Fruit fly (Drosophila melanogaster) whole organism, embryonic: ENCODE results near the gene CG13376.

Experiments used
- B-H2 ChIP-seq: fragments of 200-800 bp; sonication (Bioruptor generic); optimal IDR thresholded peaks from 2 replicates; lab custom pipeline; 2018; ENCODE audit warnings: missing biosample characterization, mild to moderate bottlenecking, missing genetic modification characterization
- CG1024 ChIP-seq: fragments of 200-800 bp; sonication (Bioruptor generic); IDR thresholded peaks from 2 replicates; pipeline ENCODE4 v1.3.6; 2022; ENCODE audit warnings: missing biosample characterization, missing genetic modification characterization
- CG10366 ChIP-seq: fragments of 200-800 bp; sonication (Bioruptor generic); IDR thresholded peaks from 2 replicates; pipeline ENCODE4 v1.3.6; 2022; ENCODE audit warnings: missing biosample characterization, missing genetic modification characterization
- CG11560 ChIP-seq: fragments of 200-800 bp; sonication (Bioruptor generic); IDR thresholded peaks from 3 replicates; pipeline ENCODE4 v1.3.6; 2022; ENCODE audit warnings: missing biosample characterization, missing genetic modification characterization
- CG15696 ChIP-seq: fragments of 200-800 bp; sonication (Bioruptor generic); optimal IDR thresholded peaks from 2 replicates; lab custom pipeline; 2019; ENCODE audit warnings: missing biosample characterization, mild to moderate bottlenecking, missing genetic modification characterization, moderate library complexity
- CG16815 ChIP-seq: fragments of 200-800 bp; sonication (Bioruptor generic); optimal IDR thresholded peaks from 3 replicates; lab custom pipeline; 2017; ENCODE audit warnings: missing biosample characterization, mild to moderate bottlenecking, missing genetic modification characterization
- CG17186 ChIP-seq: fragments of 200-800 bp; sonication (Bioruptor generic); optimal IDR thresholded peaks from 3 replicates; lab custom pipeline; 2017; ENCODE audit warnings: missing biosample characterization, missing genetic modification reagents, missing genetic modification characterization
- CG17829 ChIP-seq: fragments of 200-800 bp; optimal IDR thresholded peaks from 2 replicates; lab custom pipeline; 2019; ENCODE audit warnings: missing biosample characterization, mild to moderate bottlenecking, missing genetic modification characterization, moderate library complexity
- CG1792 ChIP-seq: fragments of 200-800 bp; sonication (Bioruptor generic); optimal IDR thresholded peaks from 2 replicates; lab custom pipeline; 2016; ENCODE audit warnings: missing biosample characterization, missing genetic modification characterization
- CG2199 ChIP-seq: fragments of 200-800 bp; sonication (Bioruptor generic); IDR thresholded peaks from 3 replicates; pipeline ENCODE4 v1.3.6; 2022; ENCODE audit warnings: missing biosample characterization, missing genetic modification characterization
- CG3065 ChIP-seq: fragments of 200-800 bp; sonication (Bioruptor generic); optimal IDR thresholded peaks from 2 replicates; lab custom pipeline; 2016; ENCODE audit warnings: missing biosample characterization, missing genetic modification characterization
- CG31224 ChIP-seq: fragments of 200-800 bp; sonication (Bioruptor generic); IDR thresholded peaks from 2 replicates; pipeline ENCODE4 v1.3.6; 2022; ENCODE audit warnings: missing biosample characterization, missing genetic modification characterization
- CG4360 ChIP-seq: fragments of 200-800 bp; sonication (Bioruptor generic); IDR thresholded peaks from 2 replicates; pipeline ENCODE4 v1.3.6; 2022; ENCODE audit warnings: missing biosample characterization, missing genetic modification characterization
- CG4707 ChIP-seq: fragments of 200-800 bp; sonication (Bioruptor generic); optimal IDR thresholded peaks from 2 replicates; lab custom pipeline; 2018; ENCODE audit warnings: missing biosample characterization, mild to moderate bottlenecking, missing genetic modification characterization, moderate library complexity
- CG5180 ChIP-seq: fragments of 200-800 bp; sonication (Bioruptor generic); optimal IDR thresholded peaks from 3 replicates; lab custom pipeline; 2017; ENCODE audit warnings: missing biosample characterization, missing genetic modification characterization, mild to moderate bottlenecking, moderate library complexity, missing genetic modification reagents
- CG6689 ChIP-seq: fragments of 200-800 bp; sonication (Bioruptor generic); IDR thresholded peaks from 2 replicates; pipeline ENCODE4 v1.3.6; 2022; ENCODE audit warnings: missing biosample characterization, missing genetic modification characterization
- CG7271 ChIP-seq: fragments of 200-800 bp; sonication (Bioruptor generic); optimal IDR thresholded peaks from 2 replicates; lab custom pipeline; 2018; ENCODE audit warnings: missing biosample characterization, mild to moderate bottlenecking, missing genetic modification characterization, moderate library complexity
- CG8089 ChIP-seq: fragments of 200-800 bp; sonication (Bioruptor generic); optimal IDR thresholded peaks from 3 replicates; lab custom pipeline; 2016; ENCODE audit warnings: missing biosample characterization, missing genetic modification characterization
- CG8281 ChIP-seq: fragments of 200-800 bp; sonication (Bioruptor generic); optimal IDR thresholded peaks from 2 replicates; lab custom pipeline; 2018; ENCODE audit warnings: missing biosample characterization, mild to moderate bottlenecking, missing genetic modification characterization, moderate library complexity
- CG8765 ChIP-seq: fragments of 200-800 bp; sonication (Bioruptor generic); IDR thresholded peaks from 2 replicates; pipeline ENCODE4 v1.3.6; 2022; ENCODE audit warnings: missing biosample characterization, missing genetic modification characterization
- CHES-1-like ChIP-seq: fragments of 200-800 bp; sonication (Bioruptor generic); optimal IDR thresholded peaks from 2 replicates; lab custom pipeline; 2016; ENCODE audit warnings: missing biosample characterization, missing genetic modification characterization
- Chrac-16 ChIP-seq: fragments of 200-800 bp; sonication (Bioruptor generic); optimal IDR thresholded peaks from 3 replicates; lab custom pipeline; 2016; ENCODE audit warnings: missing biosample characterization, missing genetic modification characterization
- HHEX ChIP-seq: fragments of 200-800 bp; sonication (Bioruptor generic); optimal IDR thresholded peaks from 3 replicates; lab custom pipeline; 2017; ENCODE audit warnings: missing biosample characterization, mild to moderate bottlenecking, missing genetic modification characterization, missing genetic modification reagents
- Hr39 ChIP-seq: fragments of >200 bp; optimal IDR thresholded peaks from 2 replicates; lab custom pipeline; 2017
- Hsf ChIP-seq: fragments of 200-800 bp; sonication (Bioruptor generic); optimal IDR thresholded peaks from 3 replicates; lab custom pipeline; 2016; ENCODE audit warnings: missing biosample characterization, missing genetic modification characterization
- Lhr ChIP-seq: fragments of 200-800 bp; sonication (Bioruptor generic); optimal IDR thresholded peaks from 3 replicates; lab custom pipeline; 2017; ENCODE audit warnings: mild to moderate bottlenecking, missing biosample characterization, missing genetic modification reagents, missing genetic modification characterization
- Lpt ChIP-seq: fragments of >200 bp; optimal IDR thresholded peaks from 2 replicates; lab custom pipeline; 2018; ENCODE audit warnings: missing biosample characterization, missing genetic modification characterization
- NC2β ChIP-seq: fragments of 200-800 bp; sonication (Bioruptor generic); optimal IDR thresholded peaks from 2 replicates; lab custom pipeline; 2016; ENCODE audit warnings: missing biosample characterization, missing genetic modification characterization
- Rx ChIP-seq: fragments of 200-800 bp; sonication (Bioruptor generic); IDR thresholded peaks from 2 replicates; pipeline ENCODE4 v1.3.6; 2022; ENCODE audit warnings: missing biosample characterization, missing genetic modification characterization
- Spps ChIP-seq: fragments of 200-800 bp; sonication (Bioruptor generic); optimal IDR thresholded peaks from 2 replicates; lab custom pipeline; 2018; ENCODE audit warnings: missing biosample characterization, mild to moderate bottlenecking, missing genetic modification characterization
- Stat92E ChIP-seq, 3 experiments: fragments of >200 bp in 2 of 3; fragments of 200-800 bp in 1 of 3; sonication (Bioruptor generic) in 1 of 3; optimal IDR thresholded peaks; 2 replicates each; lab custom pipeline; 2017 to 2019; ENCODE audit warnings: missing biosample characterization in 3 of 3, missing genetic modification characterization in 3 of 3, mild to moderate bottlenecking in 1 of 3, moderate library complexity in 1 of 3
- Xbp1 ChIP-seq: fragments of 200-800 bp; sonication (Bioruptor generic); optimal IDR thresholded peaks from 3 replicates; lab custom pipeline; 2016; ENCODE audit warnings: missing biosample characterization, mild to moderate bottlenecking, missing genetic modification characterization
- Xrp1 ChIP-seq: fragments of 200-800 bp; sonication (Bioruptor generic); IDR thresholded peaks from 2 replicates; pipeline ENCODE4 v1.3.6; 2022; ENCODE audit warnings: missing biosample characterization, missing genetic modification characterization
- dmrt11E ChIP-seq: fragments of 200-800 bp; sonication (Bioruptor generic); optimal IDR thresholded peaks from 3 replicates; lab custom pipeline; 2018; ENCODE audit warnings: missing biosample characterization, mild to moderate bottlenecking, missing genetic modification characterization, moderate library complexity
- gsb ChIP-seq: fragments of 200-800 bp; sonication (Bioruptor generic); IDR thresholded peaks from 2 replicates; pipeline ENCODE4 v1.3.6; 2022; ENCODE audit warnings: missing biosample characterization, missing genetic modification characterization
- gt ChIP-seq: fragments of 200-800 bp; sonication (Bioruptor generic); IDR thresholded peaks from 2 replicates; pipeline ENCODE4 v1.3.6; 2022; ENCODE audit warnings: missing biosample characterization, missing genetic modification characterization
- insv ChIP-seq, 2 experiments: fragments of 200-800 bp; sonication (Bioruptor generic); optimal IDR thresholded peaks; 3 replicates each; lab custom pipeline; 2016 to 2018; ENCODE audit warnings: missing biosample characterization in 2 of 2, missing genetic modification characterization in 2 of 2
- nerfin-1 ChIP-seq: fragments of 200-800 bp; sonication (Bioruptor generic); optimal IDR thresholded peaks from 3 replicates; lab custom pipeline; 2019; ENCODE audit warnings: missing biosample characterization, mild to moderate bottlenecking, missing genetic modification characterization, moderate library complexity
- oc ChIP-seq: fragments of 200-800 bp; sonication (Bioruptor generic); optimal IDR thresholded peaks from 2 replicates; lab custom pipeline; 2018; ENCODE audit warnings: missing biosample characterization, mild to moderate bottlenecking, missing genetic modification characterization, moderate library complexity
- otp ChIP-seq: fragments of 200-800 bp; sonication (Bioruptor generic); IDR thresholded peaks from 3 replicates; pipeline ENCODE4, ENCODE4 v1.3.6; 2022; ENCODE audit warnings: missing biosample characterization, missing genetic modification characterization
- pb ChIP-seq: fragments of 200-800 bp; sonication (Bioruptor generic); optimal IDR thresholded peaks from 3 replicates; lab custom pipeline; 2016; ENCODE audit warnings: missing biosample characterization, missing genetic modification characterization
- pfk ChIP-seq: fragments of 200-800 bp; sonication (Bioruptor generic); optimal IDR thresholded peaks from 2 replicates; lab custom pipeline; 2018; ENCODE audit warnings: missing biosample characterization, mild to moderate bottlenecking, missing genetic modification characterization, moderate library complexity
- sens ChIP-seq: fragments of 200-800 bp; sonication (Bioruptor generic); peaks from one replicate; lab custom pipeline; 2016; ENCODE audit warnings: missing biosample characterization, missing genetic modification characterization
- slp2 ChIP-seq: fragments of 200-800 bp; sonication (Bioruptor generic); optimal IDR thresholded peaks from 2 replicates; lab custom pipeline; 2016; ENCODE audit warnings: missing biosample characterization, missing genetic modification characterization
- tap ChIP-seq: fragments of 200-800 bp; optimal IDR thresholded peaks from 3 replicates; lab custom pipeline; 2019; ENCODE audit warnings: missing biosample characterization, mild to moderate bottlenecking, missing genetic modification characterization, moderate library complexity
- tll ChIP-seq, 2 experiments: fragments of 200-800 bp in 1 of 2; fragments of >200 bp in 1 of 2; sonication (Bioruptor generic) in 1 of 2; optimal IDR thresholded peaks; 2 replicates each; lab custom pipeline; 2017 to 2019; ENCODE audit warnings: missing biosample characterization in 2 of 2, missing genetic modification characterization in 2 of 2, mild to moderate bottlenecking in 1 of 2, moderate library complexity in 1 of 2

The CG13376 gene

DNA sequence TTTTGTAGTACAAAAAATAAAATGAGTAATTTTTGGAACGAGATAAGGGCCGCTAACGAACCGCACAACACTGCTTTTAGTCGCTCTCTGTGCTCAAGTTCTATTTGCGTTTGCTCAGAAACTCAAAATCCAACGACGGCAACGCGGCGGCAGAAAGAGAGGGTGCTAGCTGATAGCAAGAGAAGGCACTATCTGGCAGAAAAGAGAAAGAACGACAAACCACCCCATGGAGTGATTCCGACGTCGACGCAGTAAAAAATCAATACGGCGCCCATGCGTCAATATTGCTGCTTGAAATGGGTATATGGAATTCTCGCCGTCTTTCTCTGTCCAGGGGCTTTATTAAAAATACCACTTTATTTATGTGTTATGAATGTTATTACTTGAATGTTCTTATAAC is 9.2 kb upstream of the CG13376 start (continued):
- 0 out of 2 replicates have a peak, but pooled peaks have one; percentile 11 for TF ChIP-seq CG6689 (GFP tag; lab: Robert Waterston, UW)
- TF ChIP-seq CHES-1-like (GFP tag; lab: Kevin White, UChicago): no peak
- peak; percentile 90 for TF ChIP-seq sens (GFP tag; lab: Kevin White, UChicago)
- no peak for TF ChIP-seq Hr39 (lab: Kevin White, UChicago)
- no peak for TF ChIP-seq otp (GFP tag; lab: Robert Waterston, UW)
- TF ChIP-seq HHEX (GFP tag; lab: Kevin White, UChicago): no peak
- TF ChIP-seq CG15696 (tag; lab: Kevin White, UChicago): no peak
- TF ChIP-seq gsb: no peak
- no peak for TF ChIP-seq CG5180 (GFP tag; lab: Kevin White, UChicago)
- peak in 1 of 2 experiments; percentile 11 for TF ChIP-seq insv (GFP tag; optimal IDR thresholded peaks at IDR 0.05; lab: Kevin White, UChicago)
- no peak for TF ChIP-seq CG10366 (GFP tag; lab: Robert Waterston, UW)
- TF ChIP-seq, all 482 proteins: peak for 48

DNA sequence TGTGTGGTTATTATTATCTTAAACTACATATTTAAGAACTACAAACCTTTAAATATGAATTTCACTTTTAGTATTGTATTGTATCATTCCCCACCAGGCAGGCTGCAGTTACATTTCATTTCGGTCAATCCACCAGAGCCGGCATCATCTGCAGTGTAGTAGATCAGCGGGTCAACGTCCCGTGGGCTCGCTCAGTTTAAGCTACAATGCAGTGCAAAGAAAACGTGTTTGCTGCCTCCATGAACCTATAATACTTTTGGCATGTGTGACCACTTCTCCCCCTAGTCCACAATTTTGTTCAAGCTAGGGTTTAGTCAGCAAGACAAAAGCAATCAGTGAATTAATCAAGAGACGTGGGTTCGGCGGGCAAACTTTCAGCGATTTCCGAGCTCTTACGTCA is 1.2 kb upstream of the CG13376 start:
- TF ChIP-seq oc (tag; lab: Kevin White, UChicago) (peak; percentile 3), Spps (tag; lab: Kevin White, UChicago) (no peak)

- TF ChIP-seq CG3065 (no peak), CG31224 (0 out of 2 replicates have a peak, but pooled peaks have one; percentile 21), CG2199 (0 out of 3 replicates have a peak, but pooled peaks have one; percentile 69), sens (GFP tag; lab: Kevin White, UChicago) (peak; percentile 56)
These were observed 1.1 kb downstream of the CG13376 start for dm6 chrX:265692-266091.

dm6 chrX:263728-264344 is 3.0 kb downstream of the CG13376 start, which contains the start of gene CG13377:
CG13377 (minus strand) TSS chrX:263999.
- TF ChIP-seq NC2β (GFP tag; lab: Kevin White, UChicago) (no peak), CG8765 (GFP tag; lab: Robert Waterston, UW) (no peak), Xbp1 (peak; percentile 9), Chrac-16 (GFP tag; lab: Kevin White, UChicago) (no peak), Hsf (GFP tag; lab: Kevin White, UChicago) (no peak), pb (GFP tag; lab: Kevin White, UChicago) (no peak), CG4707 (no peak), CG4360 (GFP tag; lab: Robert Waterston, UW) (no peak), slp2 (no peak), CG7271 (tag; lab: Kevin White, UChicago) (no peak), CG1024 (GFP tag; lab: Robert Waterston, UW) (no peak), CG8281 (tag; lab: Kevin White, UChicago) (no peak), dmrt11E (tag; lab: Kevin White, UChicago) (no peak), nerfin-1 (no peak), pfk (GFP tag; lab: Kevin White, UChicago) (no peak), tap (tag; lab: Kevin White, UChicago) (no peak), CG11560 (tag; lab: Robert Waterston, UW) (no peak), Xrp1 (peak; percentile 57; the same call in 1 of the 2 replicates), CG1792 (GFP tag; lab: Kevin White, UChicago) (no peak), CG8089 (GFP tag; lab: Kevin White, UChicago) (no peak), Lhr (GFP tag; lab: Kevin White, UChicago) (no peak), CG17829 (tag; lab: Kevin White, UChicago) (peak; percentile 11), Lpt (GFP tag; lab: Kevin White, UChicago) (no peak), CG17186 (GFP tag; lab: Kevin White, UChicago) (no peak), gt (GFP tag; lab: Robert Waterston, UW) (no peak), tll (GFP tag; optimal IDR thresholded peaks at IDR 0.05; lab: Kevin White, UChicago) (no peak), Rx (GFP tag; lab: Robert Waterston, UW) (no peak), CG16815 (GFP tag; lab: Kevin White, UChicago) (no peak), Stat92E (GFP tag; optimal IDR thresholded peaks at IDR 0.05; lab: Kevin White, UChicago) (no peak), B-H2 (GFP tag; lab: Kevin White, UChicago) (peak; percentile 3)
